Worm (Caenorhabditis elegans) whole organism, L4 larva: ENCODE results near the gene ZK721.4.

Source experiments
- R02D3.7 ChIP-seq: fragments of 150-350 bp; sonication (generic microtip); optimal IDR thresholded peaks from 3 replicates; lab custom pipeline; 2014; ENCODE audit warnings: missing biosample characterization, missing genetic modification characterization
- Y5F2A.4 ChIP-seq: fragments of 200-800 bp; sonication (Bioruptor generic); optimal IDR thresholded peaks from 2 replicates; lab custom pipeline; 2018; ENCODE audit warnings: mild to moderate bottlenecking, missing genetic modification characterization, missing compliant biosample characterization
- aha-1 ChIP-seq: fragments of 150-350 bp; peaks from one replicate; lab custom pipeline; 2014; ENCODE audit warnings: missing biosample characterization, missing genetic modification characterization
- arid-1 ChIP-seq: fragments of 200-800 bp; sonication (Bioruptor generic); conservative IDR thresholded peaks from 2 replicates; pipeline ENCODE4 v1.3.6; 2022; ENCODE audit warnings: missing genetic modification reagents, missing genetic modification characterization, missing compliant biosample characterization
- attf-4 ChIP-seq: sonication (generic microtip); optimal IDR thresholded peaks from 3 replicates; lab custom pipeline; 2017; ENCODE audit warnings: missing biosample characterization, missing genetic modification characterization
- ceh-28 ChIP-seq: fragments of 150-350 bp; optimal IDR thresholded peaks from 2 replicates; lab custom pipeline; 2014; ENCODE audit warnings: missing biosample characterization, missing genetic modification reagents, missing genetic modification characterization
- ceh-32 ChIP-seq: sonication (generic microtip); optimal IDR thresholded peaks from 2 replicates; lab custom pipeline; 2016; ENCODE audit warnings: mild to moderate bottlenecking, missing genetic modification characterization, missing compliant biosample characterization; ENCODE audit not compliant: poor library complexity
- ces-1 ChIP-seq: fragments of 150-350 bp; sonication (generic microtip); optimal IDR thresholded peaks from 4 replicates; lab custom pipeline; 2014; ENCODE audit warnings: missing biosample characterization, missing genetic modification reagents, missing genetic modification characterization
- daf-16 ChIP-seq, 3 experiments: sonication (generic microtip); optimal IDR thresholded peaks; 2 replicates each; lab custom pipeline; 2016 to 2017; ENCODE audit warnings: missing genetic modification characterization in 3 of 3, missing genetic modification reagents in 3 of 3, mild to moderate bottlenecking in 2 of 3, missing compliant biosample characterization in 2 of 3, missing biosample characterization in 1 of 3, moderate library complexity in 1 of 3
- dmd-8 ChIP-seq: fragments of 200-800 bp; sonication (Bioruptor generic); IDR thresholded peaks from 2 replicates; pipeline ENCODE4 v1.3.6; 2022; ENCODE audit warnings: missing genetic modification characterization, missing compliant biosample characterization
- dmd-9 ChIP-seq: fragments of 200-800 bp; sonication (Bioruptor generic); IDR thresholded peaks from 2 replicates; pipeline ENCODE4 v1.3.6; 2022; ENCODE audit warnings: missing genetic modification reagents, missing genetic modification characterization, missing compliant biosample characterization
- dpl-1 ChIP-seq: fragments of 150-350 bp; optimal IDR thresholded peaks from 2 replicates; lab custom pipeline; 2014; ENCODE audit warnings: missing biosample characterization, missing genetic modification reagents, missing genetic modification characterization
- duxl-1 ChIP-seq: sonication (generic microtip); optimal IDR thresholded peaks from 2 replicates; lab custom pipeline; 2016; ENCODE audit warnings: mild to moderate bottlenecking, missing genetic modification characterization, moderate library complexity, missing compliant biosample characterization; ENCODE audit not compliant: poor library complexity
- dve-1 ChIP-seq: sonication (generic microtip); optimal IDR thresholded peaks from 2 replicates; lab custom pipeline; 2017; ENCODE audit warnings: antibody characterized with exemption, mild to moderate bottlenecking, missing genetic modification characterization, missing compliant biosample characterization; ENCODE audit not compliant: insufficient read depth
- hlh-11 ChIP-seq: fragments of 200-800 bp; sonication (Bioruptor generic); optimal IDR thresholded peaks from 2 replicates; lab custom pipeline; 2018; ENCODE audit warnings: mild to moderate bottlenecking, missing genetic modification characterization, missing compliant biosample characterization
- hmg-1.1 ChIP-seq: fragments of 200-800 bp; sonication (Bioruptor generic); IDR thresholded peaks from 2 replicates; pipeline ENCODE4 v1.3.6; 2022; ENCODE audit warnings: missing genetic modification reagents, missing genetic modification characterization, missing compliant biosample characterization
- jun-1 ChIP-seq: fragments of 150-350 bp; optimal IDR thresholded peaks from 2 replicates; lab custom pipeline; 2014; ENCODE audit warnings: missing biosample characterization, missing genetic modification reagents, missing genetic modification characterization
- lin-29 ChIP-seq: fragments of 200-800 bp; sonication (Bioruptor generic); IDR thresholded peaks from 2 replicates; pipeline ENCODE4 v1.3.6; 2022; ENCODE audit warnings: missing genetic modification reagents, missing genetic modification characterization, missing compliant biosample characterization
- nhr-10 ChIP-seq: fragments of 150-350 bp; optimal IDR thresholded peaks from 2 replicates; lab custom pipeline; 2014; ENCODE audit warnings: missing biosample characterization, missing genetic modification characterization
- nhr-11 ChIP-seq: fragments of 150-350 bp; optimal IDR thresholded peaks from 2 replicates; lab custom pipeline; 2014; ENCODE audit warnings: missing biosample characterization, missing genetic modification characterization
- nhr-28 ChIP-seq: fragments of 150-350 bp; optimal IDR thresholded peaks from 2 replicates; lab custom pipeline; 2014; ENCODE audit warnings: missing biosample characterization, missing genetic modification characterization
- nhr-48 ChIP-seq: sonication (generic microtip); optimal IDR thresholded peaks from 2 replicates; lab custom pipeline; 2016; ENCODE audit warnings: mild to moderate bottlenecking, missing genetic modification characterization, missing compliant biosample characterization
- nhr-77 ChIP-seq: fragments of 150-350 bp; optimal IDR thresholded peaks from 2 replicates; lab custom pipeline; 2014; ENCODE audit warnings: missing biosample characterization, missing genetic modification characterization
- php-3 ChIP-seq: fragments of 200-800 bp; sonication (Bioruptor generic); IDR thresholded peaks from 2 replicates; pipeline ENCODE4 v1.3.6; 2022; ENCODE audit warnings: missing genetic modification reagents, missing genetic modification characterization, missing compliant biosample characterization
- rbr-2 ChIP-seq: sonication (generic microtip); optimal IDR thresholded peaks from 2 replicates; lab custom pipeline; 2016; ENCODE audit warnings: missing genotype, missing genetic modification characterization, missing compliant biosample characterization
- skn-1 ChIP-seq: fragments of 150-350 bp; optimal IDR thresholded peaks from 2 replicates; lab custom pipeline; 2014; ENCODE audit warnings: missing biosample characterization, missing genetic modification characterization
- unc-39 ChIP-seq: sonication (generic microtip); optimal IDR thresholded peaks from 2 replicates; lab custom pipeline; 2017; ENCODE audit warnings: missing biosample characterization, missing genetic modification characterization
- unc-62 ChIP-seq, 3 experiments: fragments of 150-350 bp in 1 of 3; sonication (generic microtip); optimal IDR thresholded peaks in 2 of 3; peaks in 1 of 3; 1 replicate in 1 of 3; 2 replicates in 2 of 3; lab custom pipeline; 2014 to 2017; ENCODE audit warnings: missing biosample characterization in 3 of 3, missing genetic modification characterization in 3 of 3, missing genetic modification reagents in 3 of 3, missing genotype in 1 of 3
- vab-7 ChIP-seq: fragments of 200-800 bp; sonication (Bioruptor generic); IDR thresholded peaks from 2 replicates; pipeline ENCODE4 v1.3.6; 2022; ENCODE audit warnings: missing genetic modification reagents, missing genetic modification characterization, missing compliant biosample characterization
- zag-1 ChIP-seq: fragments of 150-350 bp; optimal IDR thresholded peaks from 2 replicates; lab custom pipeline; 2014; ENCODE audit warnings: missing biosample characterization, missing genetic modification characterization
- zfp-2 ChIP-seq: sonication (generic microtip); optimal IDR thresholded peaks from 2 replicates; lab custom pipeline; 2016; ENCODE audit warnings: mild to moderate bottlenecking, missing genetic modification characterization, missing compliant biosample characterization
- zip-11 ChIP-seq: fragments of 200-800 bp; sonication (Bioruptor generic); IDR thresholded peaks from 2 replicates; pipeline ENCODE4 v1.3.6; 2022; ENCODE audit warnings: missing genetic modification characterization, missing compliant biosample characterization
- zip-2 ChIP-seq: fragments of 150-350 bp; optimal IDR thresholded peaks from 2 replicates; lab custom pipeline; 2014; ENCODE audit warnings: missing biosample characterization, missing genetic modification characterization
- ztf-11 ChIP-seq: fragments of 150-350 bp; optimal IDR thresholded peaks from 2 replicates; lab custom pipeline; 2014; ENCODE audit warnings: missing biosample characterization, missing genetic modification characterization
- ztf-7 ChIP-seq: fragments of 150-350 bp; optimal IDR thresholded peaks from 2 replicates; lab custom pipeline; 2014; ENCODE audit warnings: missing biosample characterization, missing genetic modification characterization

ZK721.4 gene

DNA sequence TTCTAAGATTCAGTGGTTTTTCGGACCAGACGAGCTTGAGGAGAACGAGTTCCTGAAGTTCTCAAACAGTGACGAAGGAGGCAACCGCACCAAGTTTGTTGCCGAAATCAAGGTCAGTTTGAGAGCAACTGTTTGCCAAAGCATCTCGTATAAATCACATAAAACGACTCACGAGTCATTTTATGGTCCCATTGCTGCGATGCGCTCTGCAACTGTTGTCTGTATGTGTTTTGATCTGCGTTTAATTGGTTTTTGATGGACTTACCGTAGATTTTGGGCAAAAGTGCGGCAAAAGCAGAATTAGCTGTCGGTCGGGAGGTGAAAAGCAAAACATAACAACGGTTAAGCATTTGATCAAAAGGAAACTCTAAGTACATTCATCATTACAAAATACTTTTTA lies 14.6 kb upstream of the ZK721.4 start:
- TF ChIP-seq ces-1 (no peak), nhr-28 (no peak), zip-2 (no peak), attf-4 (no peak), daf-16 (GFP tag; optimal IDR thresholded peaks at IDR 0.05; lab: Kevin White, UChicago) (peak in 1 of 2 experiments; percentile 34), daf-16 (tag; optimal IDR thresholded peaks at IDR 0.05; lab: Kevin White, UChicago) (no peak), unc-39 (tag; lab: Kevin White, UChicago) (no peak), zag-1 (tag; lab: Kevin White, UChicago) (no peak), dmd-9 (GFP tag; lab: Robert Waterston, UW) (no peak), R02D3.7 (tag; lab: Kevin White, UChicago) (no peak), Y5F2A.4 (GFP tag; lab: Kevin White, UChicago) (no peak), dpl-1 (GFP tag; lab: Kevin White, UChicago) (no peak), duxl-1 (tag; lab: Kevin White, UChicago) (no peak), nhr-77 (tag; lab: Kevin White, UChicago) (no peak), vab-7 (GFP tag; lab: Robert Waterston, UW) (no peak), hlh-11 (tag; lab: Kevin White, UChicago) (peak; percentile 11), ztf-11 (tag; lab: Kevin White, UChicago) (no peak), ztf-7 (tag; lab: Kevin White, UChicago) (no peak), rbr-2 (tag; lab: Kevin White, UChicago) (no peak), lin-29 (GFP tag; lab: Robert Waterston, UW) (no peak), nhr-10 (tag; lab: Kevin White, UChicago) (no peak), php-3 (GFP tag; lab: Robert Waterston, UW) (0 out of 2 replicates have a peak, but pooled peaks have one; percentile 25), zfp-2 (tag; lab: Kevin White, UChicago) (no peak), aha-1 (tag; lab: Kevin White, UChicago) (no peak), hmg-1.1 (GFP tag; lab: Robert Waterston, UW) (no peak)

DNA sequence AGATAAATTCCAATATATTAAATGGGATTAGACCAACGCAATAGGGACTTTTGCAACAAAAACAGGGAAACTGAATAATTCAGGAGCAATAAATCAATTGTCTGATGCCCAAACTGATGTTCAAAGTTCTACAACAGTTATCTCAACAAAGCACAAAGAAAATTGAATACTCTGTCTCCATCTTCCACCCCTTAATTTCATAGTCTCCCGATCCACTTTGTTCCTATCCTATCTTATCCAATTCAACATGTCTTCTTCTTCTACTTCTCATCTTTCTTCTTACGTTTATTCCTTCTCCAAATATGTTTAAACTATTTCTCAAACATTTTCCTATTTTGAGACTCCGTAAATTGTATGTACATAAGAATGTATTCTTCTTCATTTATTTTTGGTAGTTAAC lies 8.3 kb upstream of the ZK721.4 start:
- TF ChIP-seq ces-1 (peak; percentile 11), nhr-77 (tag; lab: Kevin White, UChicago) (no peak)
- TF ChIP-seq, all 104 proteins: peak for 1

DNA sequence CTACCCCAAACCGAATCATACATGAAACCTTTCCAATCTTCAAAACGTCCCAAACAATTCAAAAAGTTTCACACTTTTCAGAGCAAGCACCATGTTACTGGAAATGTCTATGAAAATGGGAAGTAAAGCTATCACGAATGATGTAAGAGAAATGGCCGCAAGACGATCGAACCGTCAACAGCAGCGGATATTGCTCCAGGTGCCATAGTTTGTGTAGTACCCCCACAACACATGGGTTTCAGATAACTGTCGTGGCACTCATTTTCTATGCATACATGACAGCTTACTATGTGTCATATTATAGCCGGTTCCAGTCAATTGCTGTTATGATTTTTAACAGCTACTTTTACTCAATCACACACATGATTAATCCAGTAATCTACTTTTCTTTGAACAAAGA lies 5.6 kb downstream of the ZK721.4 start, which contains the start of gene ZK721.3:
Gene ZK721.3, plus strand, starts transcription at position 301 of the 400 bp plus-strand sequence.
- TF ChIP-seq aha-1 (tag; lab: Kevin White, UChicago) (peak; percentile 50), unc-62 (GFP tag; optimal IDR thresholded peaks at IDR 0.05 in 1 of 2; lab: Kevin White, UChicago) (peak in 1 of 2 experiments; percentile 45), unc-62 (tag; optimal IDR thresholded peaks at IDR 0.05; lab: Kevin White, UChicago) (no peak), zip-11 (GFP tag; lab: Robert Waterston, UW) (no peak)

DNA sequence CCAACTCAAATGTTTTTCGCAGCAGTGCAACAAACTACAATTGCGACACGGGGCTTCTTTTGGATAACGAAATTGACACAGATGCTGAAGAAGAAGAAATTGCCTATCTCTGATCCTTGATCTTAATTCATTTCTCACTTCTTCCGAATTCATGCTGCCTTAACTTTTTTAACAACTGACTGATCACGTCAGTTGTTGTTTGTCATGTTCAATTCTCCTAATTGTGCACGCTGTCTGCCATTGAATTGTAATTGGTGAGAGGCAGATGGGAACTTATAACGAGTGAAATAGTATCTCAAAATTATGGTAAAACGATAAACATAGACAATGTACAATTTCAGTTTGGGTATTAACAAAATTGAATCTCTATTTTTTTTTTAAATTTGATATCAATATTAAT lies 8.0 kb downstream of the ZK721.4 start:
- TF ChIP-seq ceh-28 (tag; lab: Kevin White, UChicago) (no peak), daf-16 (GFP tag; optimal IDR thresholded peaks at IDR 0.05; lab: Kevin White, UChicago) (peak in 1 of 2 experiments; percentile 44), daf-16 (tag; optimal IDR thresholded peaks at IDR 0.05; lab: Kevin White, UChicago) (no peak), dmd-8 (no peak), jun-1 (tag; lab: Kevin White, UChicago) (no peak), nhr-48 (tag; lab: Kevin White, UChicago) (no peak), ceh-32 (tag; lab: Kevin White, UChicago) (no peak), skn-1 (no peak), dve-1 (no peak), nhr-11 (tag; lab: Kevin White, UChicago) (peak; percentile 36), arid-1 (GFP tag; lab: Robert Waterston, UW) (no peak)
